Worm (Caenorhabditis elegans) whole organism, L2 larva: ENCODE measurements around the gene ins-7.

Experiments
- R02D3.7 ChIP-seq: fragments of 150-350 bp; optimal IDR thresholded peaks from 2 replicates; lab custom pipeline; 2014; ENCODE audit warnings: missing biosample characterization, missing genetic modification characterization
- lsy-2 ChIP-seq, 2 experiments: fragments of 150-350 bp in 1 of 2; sonication (generic microtip) in 1 of 2; optimal IDR thresholded peaks; 2 replicates each; lab custom pipeline; 2014 to 2017; ENCODE audit warnings: missing biosample characterization in 2 of 2, missing genetic modification characterization in 2 of 2
- mab-5 ChIP-seq: fragments of 150-350 bp; optimal IDR thresholded peaks from 2 replicates; lab custom pipeline; 2014; ENCODE audit warnings: missing biosample characterization, missing genetic modification characterization
- nhr-77 ChIP-seq: fragments of 150-350 bp; optimal IDR thresholded peaks from 2 replicates; lab custom pipeline; 2014; ENCODE audit warnings: missing biosample characterization, missing genetic modification characterization

- TF ChIP-seq mab-5 (tag; lab: Kevin White, UChicago), result no peak
- no peak for TF ChIP-seq nhr-77 (tag; lab: Kevin White, UChicago)
- TF ChIP-seq R02D3.7 (tag; lab: Kevin White, UChicago), result no peak
- no peak for TF ChIP-seq lsy-2 (tag; optimal IDR thresholded peaks at IDR 0.05; lab: Kevin White, UChicago)
Measured at ce11 chrIV:9728376-9728775, 45.7 kb upstream of the ins-7 start, which contains the start of gene nhr-100.
